Worm (Caenorhabditis elegans): ENCODE data around the gene fbxb-119.

Gene fbxb-119

DNA sequence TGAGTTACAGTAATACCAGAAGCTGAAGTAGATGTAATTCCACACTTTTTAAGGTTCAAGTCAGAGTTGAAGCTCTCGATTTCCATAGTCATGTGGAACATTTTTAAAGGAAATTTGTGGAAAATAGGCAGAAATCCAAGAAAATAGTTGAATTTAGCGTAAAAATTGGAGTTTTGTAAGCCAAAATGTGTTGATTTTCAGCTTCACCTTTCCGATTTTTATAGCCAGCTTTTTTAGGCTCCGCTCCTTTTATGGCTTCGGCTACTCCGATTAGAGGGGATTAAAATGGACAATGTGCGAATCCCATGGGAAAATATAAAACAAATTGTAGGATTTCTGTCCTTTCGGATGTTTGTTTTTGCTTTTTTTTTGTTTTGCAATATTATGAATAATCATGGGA, 49.9 kb downstream of the fbxb-119 start, which contains the start of gene C08E8.6 (continued):
- no peak for TF ChIP-seq tra-1 (GFP tag; IDR thresholded peaks at IDR 0.05)
- no peak for TF ChIP-seq pqm-1 (tag; optimal IDR thresholded peaks at IDR 0.05)
- no peak for TF ChIP-seq F49E8.2 (tag; optimal IDR thresholded peaks at IDR 0.05; ENCODE audit: borderline replicate concordance)
- no peak for TF ChIP-seq dve-1 (tag; optimal IDR thresholded peaks at IDR 0.05; ENCODE audit: insufficient read depth)
- no peak for TF ChIP-seq mes-2 (tag; optimal IDR thresholded peaks at IDR 0.05; ENCODE audit: poor library complexity, severe bottlenecking)
